Worm (Caenorhabditis elegans) whole organism, young adult: ENCODE data around the gene C09B9.1.

Source experiments
- D2030.7 ChIP-seq: fragments of 200-800 bp; sonication (Bioruptor generic); IDR thresholded peaks from 2 replicates; pipeline ENCODE4 v1.3.6; 2022; ENCODE audit warnings: missing genetic modification reagents, missing genetic modification characterization, missing compliant biosample characterization
- F10E7.11 ChIP-seq: sonication (generic microtip); optimal IDR thresholded peaks from 2 replicates; lab custom pipeline; 2017; ENCODE audit warnings: mild to moderate bottlenecking, missing genetic modification characterization, moderate library complexity, missing compliant biosample characterization
- F33H1.4 ChIP-seq: fragments of 200-800 bp; sonication (Bioruptor generic); IDR thresholded peaks from 2 replicates; pipeline ENCODE4 v1.3.6; 2022; ENCODE audit warnings: missing genetic modification reagents, missing genetic modification characterization, missing compliant biosample characterization
- F39B2.1 ChIP-seq: fragments of 200-800 bp; sonication (Bioruptor generic); IDR thresholded peaks from 2 replicates; pipeline ENCODE4 v1.3.6; 2022; ENCODE audit warnings: missing genetic modification reagents, missing genetic modification characterization, missing compliant biosample characterization
- F55B11.4 ChIP-seq: sonication (generic microtip); optimal IDR thresholded peaks from 2 replicates; lab custom pipeline; 2016; ENCODE audit warnings: missing compliant biosample characterization, missing genetic modification characterization, borderline replicate concordance; ENCODE audit not compliant: insufficient read depth
- Y67H2A.10 ChIP-seq: fragments of 200-800 bp; sonication (Bioruptor generic); conservative IDR thresholded peaks from 2 replicates; pipeline ENCODE4 v1.3.6; 2022; ENCODE audit warnings: missing genetic modification reagents, missing genetic modification characterization, missing compliant biosample characterization
- aptf-2 ChIP-seq: fragments of 200-800 bp; sonication (Bioruptor generic); conservative IDR thresholded peaks from 2 replicates; pipeline ENCODE4 v1.3.6; 2022; ENCODE audit warnings: missing genetic modification reagents, missing genetic modification characterization, missing compliant biosample characterization
- atf-7 ChIP-seq: sonication (generic microtip); optimal IDR thresholded peaks from 2 replicates; lab custom pipeline; 2017; ENCODE audit warnings: mild to moderate bottlenecking, missing genetic modification characterization, missing compliant biosample characterization
- athp-1 ChIP-seq: sonication (generic microtip); optimal IDR thresholded peaks from 2 replicates; lab custom pipeline; 2017; ENCODE audit warnings: mild to moderate bottlenecking, missing genetic modification characterization, missing compliant biosample characterization
- attf-6 ChIP-seq: fragments of 200-800 bp; sonication (Bioruptor generic); IDR thresholded peaks from 2 replicates; pipeline ENCODE4 v1.3.6; 2022; ENCODE audit warnings: missing genetic modification reagents, missing genetic modification characterization, missing compliant biosample characterization
- ccch-3 ChIP-seq: fragments of 200-800 bp; sonication (Bioruptor generic); optimal IDR thresholded peaks from 2 replicates; lab custom pipeline; 2018; ENCODE audit warnings: mild to moderate bottlenecking, missing genetic modification characterization, missing compliant biosample characterization
- cebp-1 ChIP-seq, 2 experiments: fragments of 200-800 bp in 1 of 2; sonication (Bioruptor generic) in 1 of 2; sonication (generic microtip) in 1 of 2; IDR thresholded peaks in 1 of 2; optimal IDR thresholded peaks in 1 of 2; 2 replicates each; pipeline versions ENCODE4 v1.3.6 to Lab custom; 2017 to 2022; ENCODE audit warnings: missing compliant biosample characterization in 2 of 2, missing genetic modification characterization in 2 of 2, mild to moderate bottlenecking in 1 of 2, missing genetic modification reagents in 1 of 2, moderate library complexity in 1 of 2
- ceh-91 ChIP-seq: fragments of 200-800 bp; sonication (Bioruptor generic); IDR thresholded peaks from 2 replicates; pipeline ENCODE4 v1.3.6; 2022; ENCODE audit warnings: missing genetic modification reagents, missing genetic modification characterization, missing compliant biosample characterization
- efl-1 ChIP-seq: fragments of 150-350 bp; optimal IDR thresholded peaks from 2 replicates; lab custom pipeline; 2014; ENCODE audit warnings: missing biosample characterization, missing genetic modification reagents, missing genetic modification characterization
- egl-18 ChIP-seq: fragments of 200-800 bp; sonication (Bioruptor generic); IDR thresholded peaks from 2 replicates; pipeline ENCODE4 v1.3.6; 2022; ENCODE audit warnings: missing genetic modification reagents, missing genetic modification characterization, missing compliant biosample characterization
- fkh-3 ChIP-seq: sonication (generic microtip); optimal IDR thresholded peaks from 2 replicates; lab custom pipeline; 2016; ENCODE audit warnings: mild to moderate bottlenecking, missing genetic modification characterization, missing compliant biosample characterization
- gei-17 ChIP-seq: fragments of 200-800 bp; sonication (Bioruptor generic); optimal IDR thresholded peaks from 2 replicates; lab custom pipeline; 2018; ENCODE audit warnings: mild to moderate bottlenecking, missing genetic modification characterization, missing compliant biosample characterization
- let-526 ChIP-seq: fragments of 200-800 bp; sonication (Bioruptor generic); IDR thresholded peaks from 2 replicates; pipeline ENCODE4 v1.3.6; 2022; ENCODE audit warnings: missing genetic modification reagents, missing genetic modification characterization, missing compliant biosample characterization
- let-607 ChIP-seq, 2 experiments: fragments of 200-800 bp in 1 of 2; sonication (Bioruptor generic) in 1 of 2; sonication (generic microtip) in 1 of 2; optimal IDR thresholded peaks; 2 replicates each; lab custom pipeline; 2016 to 2018; ENCODE audit warnings: mild to moderate bottlenecking in 2 of 2, missing compliant biosample characterization in 2 of 2, missing genetic modification characterization in 2 of 2, moderate library complexity in 2 of 2, missing genotype in 1 of 2
- lin-26 ChIP-seq: fragments of 200-800 bp; sonication (Bioruptor generic); IDR thresholded peaks from 2 replicates; pipeline ENCODE4 v1.3.6; 2022; ENCODE audit warnings: missing genetic modification reagents, missing genetic modification characterization, missing compliant biosample characterization
- lin-40 ChIP-seq: sonication (generic microtip); optimal IDR thresholded peaks from 2 replicates; lab custom pipeline; 2016; ENCODE audit warnings: missing genetic modification characterization, mild to moderate bottlenecking, missing compliant biosample characterization, missing genotype, missing genetic modification reagents
- lin-54 ChIP-seq: fragments of 200-800 bp; sonication (Bioruptor generic); optimal IDR thresholded peaks from 2 replicates; lab custom pipeline; 2018; ENCODE audit warnings: mild to moderate bottlenecking, missing genetic modification characterization, missing compliant biosample characterization
- madf-10 ChIP-seq: sonication (generic microtip); optimal IDR thresholded peaks from 2 replicates; lab custom pipeline; 2016; ENCODE audit warnings: mild to moderate bottlenecking, missing genetic modification characterization, missing compliant biosample characterization
- mes-4 ChIP-seq: sonication (generic microtip); optimal IDR thresholded peaks from 2 replicates; lab custom pipeline; 2016; ENCODE audit warnings: missing genotype, missing genetic modification characterization, missing compliant biosample characterization
- mxl-1 ChIP-seq: sonication (generic microtip); optimal IDR thresholded peaks from 2 replicates; lab custom pipeline; 2016; ENCODE audit warnings: missing genetic modification characterization, missing compliant biosample characterization
- nhr-179 ChIP-seq: sonication (generic microtip); optimal IDR thresholded peaks from 2 replicates; lab custom pipeline; 2016; ENCODE audit warnings: mild to moderate bottlenecking, missing genetic modification characterization, missing compliant biosample characterization
- rcor-1 ChIP-seq: fragments of 200-800 bp; sonication (Bioruptor generic); IDR thresholded peaks from 2 replicates; pipeline ENCODE4 v1.3.6; 2022; ENCODE audit warnings: missing genetic modification reagents, missing genetic modification characterization, missing compliant biosample characterization
- repo-1 ChIP-seq: sonication (generic microtip); optimal IDR thresholded peaks from 2 replicates; lab custom pipeline; 2017; ENCODE audit warnings: mild to moderate bottlenecking, missing genetic modification characterization, missing compliant biosample characterization
- snpc-4 ChIP-seq, 5 experiments: fragments of 150-350 bp in 1 of 5; sonication (generic microtip) in 4 of 5; optimal IDR thresholded peaks; 2 replicates each; lab custom pipeline; 2014 to 2018; ENCODE audit warnings: missing genetic modification characterization in 5 of 5, missing biosample characterization in 3 of 5, antibody characterized with exemption in 2 of 5, mild to moderate bottlenecking in 2 of 5, missing compliant biosample characterization in 2 of 5, missing genotype in 2 of 5, moderate library complexity in 2 of 5, missing genetic modification reagents in 1 of 5
- sptf-2 ChIP-seq: fragments of 200-800 bp; sonication (Bioruptor generic); optimal IDR thresholded peaks from 2 replicates; lab custom pipeline; 2018; ENCODE audit warnings: mild to moderate bottlenecking, missing genetic modification characterization, missing compliant biosample characterization
- tbp1 ChIP-seq: fragments of 200-800 bp; sonication (Bioruptor generic); optimal IDR thresholded peaks from 2 replicates; lab custom pipeline; 2018; ENCODE audit warnings: mild to moderate bottlenecking, missing genetic modification characterization, missing compliant biosample characterization
- tbx-9 ChIP-seq: sonication (generic microtip); optimal IDR thresholded peaks from 2 replicates; lab custom pipeline; 2016; ENCODE audit warnings: borderline replicate concordance, missing genetic modification characterization, inconsistent platforms, missing compliant biosample characterization
- unc-62 ChIP-seq: fragments of 150-350 bp; optimal IDR thresholded peaks from 2 replicates; lab custom pipeline; 2014; ENCODE audit warnings: missing biosample characterization, missing genetic modification reagents, missing genetic modification characterization
- zfh-2 ChIP-seq: fragments of 200-800 bp; sonication (Bioruptor generic); conservative IDR thresholded peaks from 2 replicates; pipeline ENCODE4 v1.3.6; 2022; ENCODE audit warnings: missing genetic modification reagents, missing genetic modification characterization, missing compliant biosample characterization
- zim-3 ChIP-seq: sonication (generic microtip); optimal IDR thresholded peaks from 2 replicates; lab custom pipeline; 2017; ENCODE audit warnings: mild to moderate bottlenecking, missing genetic modification characterization, moderate library complexity, missing compliant biosample characterization

The C09B9.1 gene

DNA sequence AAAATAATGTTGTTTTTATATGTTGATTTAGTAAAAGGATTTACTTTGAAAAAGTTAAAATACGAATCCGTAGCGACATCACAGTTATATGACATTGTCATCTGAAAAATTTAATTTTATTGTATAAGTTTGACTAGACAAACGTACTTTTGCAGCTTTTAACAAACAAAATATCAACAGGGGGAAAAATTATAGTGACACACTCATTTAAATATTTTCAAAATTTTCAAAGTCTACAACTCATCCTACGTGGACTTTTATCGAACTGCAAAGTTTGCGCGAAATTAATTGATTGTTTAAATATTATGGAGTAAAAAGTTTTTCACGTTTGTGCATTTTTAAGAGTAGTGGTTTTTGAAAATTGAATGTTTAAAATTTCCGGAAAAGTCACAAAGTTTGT, 11.9 kb upstream of the C09B9.1 start, which contains the start of gene C09B9.85:
Gene C09B9.85 (minus strand): TSS at position 101 of the 400 bp plus-strand sequence.
- no peak for TF ChIP-seq lin-26 (GFP tag; lab: Robert Waterston, UW)
- no peak for TF ChIP-seq F55B11.4 (tag; lab: Kevin White, UChicago)
- TF ChIP-seq F33H1.4: no peak
- no peak for TF ChIP-seq snpc-4 (GFP tag; optimal IDR thresholded peaks at IDR 0.05; lab: Kevin White, UChicago)
- TF ChIP-seq snpc-4 (tag; optimal IDR thresholded peaks at IDR 0.05; lab: Kevin White, UChicago): no peak
- TF ChIP-seq lin-54: no peak
- no peak for TF ChIP-seq let-526
- TF ChIP-seq athp-1 (tag; lab: Kevin White, UChicago): no peak
- no peak for TF ChIP-seq lin-40
- TF ChIP-seq D2030.7 (GFP tag; lab: Robert Waterston, UW): no peak
- TF ChIP-seq mes-4: no peak
- no peak for TF ChIP-seq nhr-179
- TF ChIP-seq efl-1: no peak
- TF ChIP-seq ceh-91 (GFP tag; lab: Robert Waterston, UW): no peak
- no peak for TF ChIP-seq F10E7.11
- no peak for TF ChIP-seq repo-1 (tag; lab: Kevin White, UChicago)

DNA sequence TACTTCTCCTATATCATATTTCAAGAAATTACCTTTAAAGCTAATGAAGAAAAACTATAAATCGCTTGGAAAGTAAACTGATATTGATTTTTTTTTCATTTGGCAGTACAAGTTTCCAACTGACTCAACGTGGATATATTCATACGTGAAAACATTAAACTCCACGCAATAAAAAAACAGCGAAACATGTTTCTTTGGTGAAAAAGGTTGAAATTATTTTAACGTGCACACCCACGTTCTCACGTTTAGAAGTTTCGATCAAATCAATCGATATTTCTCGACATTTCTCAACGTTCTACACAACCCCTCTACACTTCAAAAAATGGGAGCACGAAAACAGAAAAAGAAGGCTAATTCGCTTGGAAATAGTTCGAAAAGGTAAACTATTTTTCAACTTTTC, 8.6 kb upstream of the C09B9.1 start, which contains the start of the genes best-6 and C09B9.2:
Gene best-6 (minus strand): TSS at position 101 of the 400 bp plus-strand sequence.
Gene C09B9.2 (plus strand): TSS at position 314 of the 400 bp plus-strand sequence.
- TF ChIP-seq madf-10 (tag; lab: Kevin White, UChicago) (no peak), fkh-3 (tag; lab: Kevin White, UChicago) (no peak), atf-7 (tag; lab: Kevin White, UChicago) (no peak), tbp1 (GFP tag; lab: Kevin White, UChicago) (no peak), tbx-9 (no peak), efl-1 (no peak), egl-18 (GFP tag; lab: Robert Waterston, UW) (no peak), rcor-1 (GFP tag; lab: Robert Waterston, UW) (no peak), zim-3 (tag; lab: Kevin White, UChicago) (no peak), F39B2.1 (GFP tag; lab: Robert Waterston, UW) (no peak)

DNA sequence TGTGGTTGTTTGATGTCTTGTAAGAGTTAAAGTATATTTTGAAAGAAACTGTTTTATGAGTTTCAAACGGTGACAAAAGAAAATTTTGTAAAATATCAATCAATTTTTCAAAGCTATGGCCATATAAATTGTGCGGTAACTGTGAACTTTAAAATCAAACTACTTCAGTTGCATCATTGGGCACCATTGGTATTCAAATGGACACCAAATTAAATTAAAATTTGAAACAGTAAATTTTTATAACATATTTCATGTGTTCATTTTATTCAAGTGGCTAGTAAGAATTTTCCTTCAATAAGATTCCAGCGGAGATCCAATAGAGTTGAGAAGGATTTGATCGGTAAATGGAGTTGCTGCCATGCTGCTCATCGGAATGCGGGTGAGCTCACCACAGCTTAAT, 6.2 kb upstream of the C09B9.1 start:
- TF ChIP-seq unc-62 (GFP tag; lab: Kevin White, UChicago) (no peak), aptf-2 (GFP tag; lab: Robert Waterston, UW) (no peak), mxl-1 (tag; lab: Kevin White, UChicago) (no peak), Y67H2A.10 (GFP tag; lab: Robert Waterston, UW) (no peak), sptf-2 (GFP tag; lab: Kevin White, UChicago) (no peak), attf-6 (GFP tag; lab: Robert Waterston, UW) (no peak), ccch-3 (GFP tag; lab: Kevin White, UChicago) (no peak), fkh-3 (tag; lab: Kevin White, UChicago) (no peak), gei-17 (GFP tag; lab: Kevin White, UChicago) (no peak), cebp-1 (GFP tag; IDR thresholded peaks at IDR 0.05; lab: Robert Waterston, UW) (no peak), cebp-1 (tag; optimal IDR thresholded peaks at IDR 0.05; lab: Kevin White, UChicago) (no peak), let-607 (tag; optimal IDR thresholded peaks at IDR 0.05; lab: Kevin White, UChicago) (no peak), zfh-2 (GFP tag; lab: Robert Waterston, UW) (no peak)
